Fruit fly (Drosophila melanogaster) whole organism, embryonic: ENCODE data around the gene bmm.
A peak's percentile ranks its signal among the peaks of the same experiment; 100 is the strongest.

ENCODE experiments used
- Ada2b ChIP-seq: fragments of 200-800 bp; sonication (Bioruptor generic); IDR thresholded peaks from 2 replicates; pipeline ENCODE4 v1.3.6; 2022; ENCODE audit warnings: missing biosample characterization, missing genetic modification characterization
- Atf6 ChIP-seq: fragments of 200-800 bp; sonication (Bioruptor generic); IDR thresholded peaks from 2 replicates; pipeline ENCODE4 v1.3.6; 2022; ENCODE audit warnings: missing biosample characterization, missing genetic modification characterization
- BEAF-32 ChIP-seq: fragments of 200-800 bp; sonication (Bioruptor generic); optimal IDR thresholded peaks from 3 replicates; lab custom pipeline; 2017; ENCODE audit warnings: missing biosample characterization, missing genetic modification characterization, mild to moderate bottlenecking, moderate library complexity, missing genetic modification reagents
- CG11504 ChIP-seq: fragments of 200-800 bp; sonication (Bioruptor generic); optimal IDR thresholded peaks from 3 replicates; lab custom pipeline; 2019; ENCODE audit warnings: missing biosample characterization, mild to moderate bottlenecking, missing genetic modification characterization, moderate library complexity
- CG12659 ChIP-seq: fragments of 200-800 bp; sonication (Bioruptor generic); optimal IDR thresholded peaks from 3 replicates; lab custom pipeline; 2017; ENCODE audit warnings: mild to moderate bottlenecking, missing biosample characterization, missing genetic modification reagents, missing genetic modification characterization
- CG12744 ChIP-seq: fragments of 200-800 bp; sonication (Bioruptor generic); optimal IDR thresholded peaks from 2 replicates; lab custom pipeline; 2016; ENCODE audit warnings: missing biosample characterization, missing genetic modification characterization
- CG15073 ChIP-seq: fragments of 200-800 bp; sonication (Bioruptor generic); optimal IDR thresholded peaks from 2 replicates; lab custom pipeline; 2016; ENCODE audit warnings: missing biosample characterization, missing genetic modification characterization
- CG1647 ChIP-seq: fragments of 200-800 bp; sonication (Bioruptor generic); optimal IDR thresholded peaks from 3 replicates; lab custom pipeline; 2016; ENCODE audit warnings: missing biosample characterization, missing genetic modification characterization
- CG16779 ChIP-seq: fragments of 200-800 bp; sonication (Bioruptor generic); IDR thresholded peaks from 2 replicates; pipeline ENCODE4 v1.3.6; 2022; ENCODE audit warnings: missing biosample characterization, missing genetic modification characterization
- CG17612 ChIP-seq: fragments of 200-800 bp; sonication (Bioruptor generic); IDR thresholded peaks from 2 replicates; pipeline ENCODE4 v1.3.6; 2022; ENCODE audit warnings: missing biosample characterization, missing genetic modification characterization
- CG2116 ChIP-seq: fragments of 200-800 bp; sonication (Bioruptor generic); optimal IDR thresholded peaks from 3 replicates; lab custom pipeline; 2018; ENCODE audit warnings: missing biosample characterization, mild to moderate bottlenecking, missing genetic modification characterization
- CG2678 ChIP-seq: fragments of 200-800 bp; sonication (Bioruptor generic); optimal IDR thresholded peaks from 3 replicates; lab custom pipeline; 2019; ENCODE audit warnings: missing biosample characterization, mild to moderate bottlenecking, missing genetic modification characterization, moderate library complexity
- CG3407 ChIP-seq: fragments of 200-800 bp; sonication (Bioruptor generic); optimal IDR thresholded peaks from 2 replicates; lab custom pipeline; 2018; ENCODE audit warnings: missing biosample characterization, mild to moderate bottlenecking, missing genetic modification characterization
- CG6683 ChIP-seq: fragments of 200-800 bp; sonication (Bioruptor generic); optimal IDR thresholded peaks from 2 replicates; lab custom pipeline; 2017; ENCODE audit warnings: missing biosample characterization, mild to moderate bottlenecking, missing genetic modification characterization, missing genetic modification reagents
- CG6813 ChIP-seq: fragments of 200-800 bp; sonication (Bioruptor generic); optimal IDR thresholded peaks from 2 replicates; lab custom pipeline; 2017; ENCODE audit warnings: missing biosample characterization, missing genetic modification characterization, mild to moderate bottlenecking, moderate library complexity, missing genetic modification reagents
- CG7556 ChIP-seq: fragments of 200-800 bp; sonication (Bioruptor generic); optimal IDR thresholded peaks from 2 replicates; lab custom pipeline; 2017; ENCODE audit warnings: missing biosample characterization, mild to moderate bottlenecking, missing genetic modification characterization
- CG9609 ChIP-seq: fragments of 200-800 bp; sonication (Bioruptor generic); optimal IDR thresholded peaks from 3 replicates; lab custom pipeline; 2016; ENCODE audit warnings: missing biosample characterization, missing genetic modification characterization
- CG9817 ChIP-seq: fragments of 200-800 bp; sonication (Bioruptor generic); optimal IDR thresholded peaks from 2 replicates; lab custom pipeline; 2018; ENCODE audit warnings: missing biosample characterization, mild to moderate bottlenecking, missing genetic modification characterization, moderate library complexity
- CG9932 ChIP-seq: fragments of 200-800 bp; sonication (Bioruptor generic); IDR thresholded peaks from 2 replicates; pipeline ENCODE4 v1.3.6; 2022; ENCODE audit warnings: missing biosample characterization, missing genetic modification characterization
- CTCF ChIP-seq: fragments of 200-800 bp; sonication (Bioruptor generic); optimal IDR thresholded peaks from 2 replicates; lab custom pipeline; 2017; ENCODE audit warnings: missing biosample characterization, mild to moderate bottlenecking, missing genetic modification characterization, moderate library complexity
- Deaf1 ChIP-seq: fragments of 200-800 bp; optimal IDR thresholded peaks from 3 replicates; lab custom pipeline; 2019; ENCODE audit warnings: missing biosample characterization, mild to moderate bottlenecking, missing genetic modification characterization, moderate library complexity
- HHEX ChIP-seq: fragments of 200-800 bp; sonication (Bioruptor generic); optimal IDR thresholded peaks from 3 replicates; lab custom pipeline; 2017; ENCODE audit warnings: missing biosample characterization, mild to moderate bottlenecking, missing genetic modification characterization, missing genetic modification reagents
- HmgZ ChIP-seq: fragments of 200-800 bp; sonication (Bioruptor generic); optimal IDR thresholded peaks from 2 replicates; lab custom pipeline; 2018; ENCODE audit warnings: missing biosample characterization, mild to moderate bottlenecking, missing genetic modification characterization
- Mes4 ChIP-seq: fragments of 200-800 bp; sonication (Bioruptor generic); optimal IDR thresholded peaks from 2 replicates; lab custom pipeline; 2016; ENCODE audit warnings: missing biosample characterization, missing genetic modification characterization
- Neu2 ChIP-seq: fragments of 200-800 bp; sonication (Bioruptor generic); optimal IDR thresholded peaks from 3 replicates; lab custom pipeline; 2016; ENCODE audit warnings: missing biosample characterization, missing genetic modification characterization, borderline replicate concordance
- Oli ChIP-seq: fragments of 200-800 bp; sonication (Bioruptor generic); optimal IDR thresholded peaks from 2 replicates; lab custom pipeline; 2018; ENCODE audit warnings: missing biosample characterization, mild to moderate bottlenecking, missing genetic modification characterization, moderate library complexity
- Optix ChIP-seq: fragments of 200-800 bp; sonication (Bioruptor generic); IDR thresholded peaks from 3 replicates; pipeline ENCODE4 v1.3.6; 2022; ENCODE audit warnings: missing biosample characterization, missing genetic modification characterization
- Rfx ChIP-seq: fragments of 200-800 bp; sonication (Bioruptor generic); IDR thresholded peaks from 2 replicates; pipeline ENCODE4 v1.3.6; 2022; ENCODE audit warnings: missing biosample characterization, missing genetic modification characterization
- Tbp ChIP-seq: fragments of >200 bp; optimal IDR thresholded peaks from 2 replicates; lab custom pipeline; 2018; ENCODE audit warnings: missing biosample characterization, missing genetic modification characterization
- bcd ChIP-seq: fragments of 200-800 bp; sonication (Bioruptor generic); optimal IDR thresholded peaks from 2 replicates; lab custom pipeline; 2017; ENCODE audit warnings: missing biosample characterization, mild to moderate bottlenecking, missing genetic modification characterization
- chif ChIP-seq, 2 experiments: fragments of 200-800 bp; sonication (Bioruptor generic); optimal IDR thresholded peaks; 3 replicates each; lab custom pipeline; 2016; ENCODE audit warnings: missing biosample characterization in 2 of 2, missing genetic modification characterization in 2 of 2
- crp ChIP-seq, 2 experiments: fragments of 200-800 bp; sonication (Bioruptor generic); optimal IDR thresholded peaks; 2 replicates in 1 of 2; 3 replicates in 1 of 2; lab custom pipeline; 2017; ENCODE audit warnings: missing biosample characterization in 2 of 2, missing genetic modification characterization in 2 of 2, mild to moderate bottlenecking in 1 of 2, moderate library complexity in 1 of 2
- dimm ChIP-seq: fragments of 200-800 bp; sonication (Bioruptor generic); IDR thresholded peaks from 2 replicates; pipeline ENCODE4 v1.3.6; 2022; ENCODE audit warnings: missing biosample characterization, missing genetic modification characterization
- dmrt11E ChIP-seq: fragments of 200-800 bp; sonication (Bioruptor generic); optimal IDR thresholded peaks from 3 replicates; lab custom pipeline; 2018; ENCODE audit warnings: missing biosample characterization, mild to moderate bottlenecking, missing genetic modification characterization, moderate library complexity
- eyg ChIP-seq: fragments of 200-800 bp; sonication (Bioruptor generic); optimal IDR thresholded peaks from 3 replicates; lab custom pipeline; 2016; ENCODE audit warnings: missing biosample characterization, missing genetic modification characterization
- fru ChIP-seq: fragments of >200 bp; optimal IDR thresholded peaks from 2 replicates; lab custom pipeline; 2017
- gem ChIP-seq: fragments of 200-800 bp; sonication (Bioruptor generic); optimal IDR thresholded peaks from 2 replicates; lab custom pipeline; 2019; ENCODE audit warnings: missing biosample characterization, mild to moderate bottlenecking, missing genetic modification characterization, moderate library complexity
- ken ChIP-seq: fragments of 200-800 bp; sonication (Bioruptor generic); IDR thresholded peaks from 3 replicates; pipeline ENCODE4 v1.3.6; 2022; ENCODE audit warnings: missing biosample characterization, missing genetic modification characterization
- lola ChIP-seq, 3 experiments: fragments of >200 bp in 2 of 3; fragments of 200-800 bp in 1 of 3; sonication (Bioruptor generic) in 1 of 3; optimal IDR thresholded peaks; 2 replicates each; lab custom pipeline; 2017 to 2019; ENCODE audit warnings: missing biosample characterization in 3 of 3, missing genetic modification characterization in 3 of 3, mild to moderate bottlenecking in 1 of 3, moderate library complexity in 1 of 3
- pb ChIP-seq: fragments of 200-800 bp; sonication (Bioruptor generic); optimal IDR thresholded peaks from 3 replicates; lab custom pipeline; 2016; ENCODE audit warnings: missing biosample characterization, missing genetic modification characterization
- ro ChIP-seq: fragments of 200-800 bp; sonication (Bioruptor generic); IDR thresholded peaks from 2 replicates; pipeline ENCODE4 v1.3.6; 2022; ENCODE audit warnings: missing biosample characterization, missing genetic modification characterization
- shn ChIP-seq: fragments of 200-800 bp; sonication (Bioruptor generic); optimal IDR thresholded peaks from 3 replicates; lab custom pipeline; 2016; ENCODE audit warnings: missing biosample characterization, missing genetic modification characterization
- slp2 ChIP-seq: fragments of 200-800 bp; sonication (Bioruptor generic); optimal IDR thresholded peaks from 2 replicates; lab custom pipeline; 2016; ENCODE audit warnings: missing biosample characterization, missing genetic modification characterization
- sna ChIP-seq: fragments of 200-800 bp; sonication (Bioruptor generic); IDR thresholded peaks from 2 replicates; pipeline ENCODE4 v1.3.6; 2022; ENCODE audit warnings: missing biosample characterization, missing genetic modification characterization; ENCODE audit not compliant: partially characterized antibody
- tap ChIP-seq: fragments of 200-800 bp; optimal IDR thresholded peaks from 3 replicates; lab custom pipeline; 2019; ENCODE audit warnings: missing biosample characterization, mild to moderate bottlenecking, missing genetic modification characterization, moderate library complexity
- toy ChIP-seq: fragments of 200-800 bp; sonication (Bioruptor generic); IDR thresholded peaks from 2 replicates; pipeline ENCODE4 v1.3.6; 2022; ENCODE audit warnings: missing biosample characterization, missing genetic modification characterization
- trh ChIP-seq: fragments of 200-800 bp; sonication (Bioruptor generic); optimal IDR thresholded peaks from 2 replicates; lab custom pipeline; 2016; ENCODE audit warnings: missing biosample characterization, missing genetic modification characterization
- zen ChIP-seq: fragments of 200-800 bp; sonication (Bioruptor generic); optimal IDR thresholded peaks from 3 replicates; lab custom pipeline; 2018; ENCODE audit warnings: missing biosample characterization, mild to moderate bottlenecking, missing genetic modification characterization, moderate library complexity
- zf30C ChIP-seq: fragments of 200-800 bp; sonication (Bioruptor generic); optimal IDR thresholded peaks from 3 replicates; lab custom pipeline; 2018; ENCODE audit warnings: missing biosample characterization, mild to moderate bottlenecking, missing genetic modification characterization
- zfh2 ChIP-seq: fragments of 200-800 bp; sonication (Bioruptor generic); optimal IDR thresholded peaks from 2 replicates; lab custom pipeline; 2016; ENCODE audit warnings: missing biosample characterization, missing genetic modification characterization

Gene bmm

dm6 chr3L:14756724-14757463 lies 29.3 kb downstream of the bmm start (continued):
- peak; percentile 92 for TF ChIP-seq Optix
- TF ChIP-seq CG16779 (GFP tag; lab: Robert Waterston, UW): peak; percentile 89
- TF ChIP-seq slp2 (GFP tag; lab: Kevin White, UChicago): peak; percentile 89
- TF ChIP-seq CG9609: peak; percentile 95
- peak; percentile 67 for TF ChIP-seq trh (GFP tag; lab: Kevin White, UChicago)
- peak; percentile 1 for TF ChIP-seq BEAF-32 (GFP tag; lab: Kevin White, UChicago)
- TF ChIP-seq gem (tag; lab: Kevin White, UChicago): peak; percentile 89
- TF ChIP-seq zfh2: peak; percentile 94
- peak; percentile 81 for TF ChIP-seq dimm (GFP tag; lab: Robert Waterston, UW)
- peak; percentile 91 for TF ChIP-seq ken (GFP tag; lab: Robert Waterston, UW)
- peak; percentile 64 for TF ChIP-seq zen
- TF ChIP-seq HHEX (GFP tag; lab: Kevin White, UChicago): peak; percentile 89
- TF ChIP-seq shn: peak; percentile 92
- peak; percentile 96 for TF ChIP-seq Rfx (GFP tag; lab: Robert Waterston, UW)
- peak; percentile 90 for TF ChIP-seq CG2678 (tag; lab: Kevin White, UChicago)
- peak; percentile 49 for TF ChIP-seq dmrt11E (tag; lab: Kevin White, UChicago)
- TF ChIP-seq fru (lab: Kevin White, UChicago): no peak
- TF ChIP-seq HmgZ (tag; lab: Kevin White, UChicago): peak; percentile 92
- peak; percentile 54 for TF ChIP-seq tap
- TF ChIP-seq Ada2b: peak; percentile 89
- TF ChIP-seq Atf6 (GFP tag; lab: Robert Waterston, UW): peak; percentile 95
- TF ChIP-seq CG17612 (GFP tag; lab: Robert Waterston, UW): peak; percentile 82
- peak; percentile 27 for TF ChIP-seq CTCF
- peak in 1 of 3 experiments; percentile 63 for TF ChIP-seq lola (GFP tag; optimal IDR thresholded peaks at IDR 0.05; lab: Kevin White, UChicago)
- TF ChIP-seq CG3407 (GFP tag; lab: Kevin White, UChicago): peak; percentile 79
- peak; percentile 82 for TF ChIP-seq CG6813 (GFP tag; lab: Kevin White, UChicago)
- peak; percentile 69 for TF ChIP-seq ro (GFP tag; lab: Robert Waterston, UW)
- TF ChIP-seq Mes4 (GFP tag; lab: Kevin White, UChicago): peak; percentile 83
- peak; percentile 67 for TF ChIP-seq CG6683 (GFP tag; lab: Kevin White, UChicago)
- peak; percentile 61 for TF ChIP-seq CG2116 (GFP tag; lab: Kevin White, UChicago)
- TF ChIP-seq CG15073 (GFP tag; lab: Kevin White, UChicago): no peak
- TF ChIP-seq CG1647 (GFP tag; lab: Kevin White, UChicago): peak; percentile 79
- TF ChIP-seq Oli (tag; lab: Kevin White, UChicago): peak; percentile 86
- TF ChIP-seq CG12744: peak; percentile 87
- TF ChIP-seq crp (GFP tag; optimal IDR thresholded peaks at IDR 0.05; lab: Kevin White, UChicago): peak in 1 of 2 experiments; percentile 50
- peak; percentile 83 to 84 for TF ChIP-seq chif (GFP tag; optimal IDR thresholded peaks at IDR 0.05; lab: Kevin White, UChicago)
- TF ChIP-seq sna (GFP tag; lab: Robert Waterston, UW): peak; percentile 12; the same call in 1 of the 2 replicates
- peak; percentile 91 for TF ChIP-seq CG12659 (GFP tag; lab: Kevin White, UChicago)
- peak; percentile 62; the same call in 1 of the 2 replicates for TF ChIP-seq toy (GFP tag; lab: Robert Waterston, UW)
- peak; percentile 20 for TF ChIP-seq zf30C (GFP tag; lab: Kevin White, UChicago)
- peak; percentile 95 for TF ChIP-seq CG9932 (GFP tag; lab: Robert Waterston, UW)
- TF ChIP-seq CG11504 (tag; lab: Kevin White, UChicago): peak; percentile 85
- peak; percentile 87 for TF ChIP-seq CG7556 (GFP tag; lab: Kevin White, UChicago)
- peak; percentile 93 for TF ChIP-seq pb
- TF ChIP-seq eyg: peak; percentile 70
- peak; percentile 84 for TF ChIP-seq CG9817 (tag; lab: Kevin White, UChicago)
- TF ChIP-seq Neu2: peak; percentile 51
- TF ChIP-seq bcd (GFP tag; lab: Kevin White, UChicago): peak; percentile 92
- no peak for TF ChIP-seq Tbp (GFP tag; lab: Kevin White, UChicago)
- TF ChIP-seq Deaf1 (tag; lab: Kevin White, UChicago): peak; percentile 37
